Worm (Caenorhabditis elegans): ENCODE data around the gene sri-10.
"Not testable (repeated sequence)": the region's sequence is repeated elsewhere in the genome, so short reads cannot be mapped to it uniquely, and the experiment has no call there.

sri-10 gene

DNA sequence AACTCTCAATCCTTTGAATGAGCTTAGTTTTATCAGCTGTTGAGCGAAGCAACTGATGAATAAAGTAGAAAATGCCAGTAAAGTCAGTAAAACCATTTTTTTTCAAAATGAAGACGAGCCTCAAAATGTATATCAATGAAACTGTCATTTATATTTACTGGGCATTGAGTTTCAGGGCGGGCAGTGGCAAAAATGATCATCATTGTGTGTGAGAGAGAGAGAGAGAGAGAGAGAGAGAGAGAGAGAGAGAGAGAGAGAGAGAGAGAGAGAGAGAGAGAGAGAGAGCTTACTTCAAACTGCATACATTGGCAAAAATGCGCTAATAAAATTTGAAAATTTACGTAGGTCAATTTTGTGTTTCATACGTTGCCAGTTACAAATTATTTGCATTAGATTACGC lies 46.1 kb downstream of the sri-10 start, which contains the start of gene F11D11.3:
F11D11.3 (minus strand) TSS at position 101 of the 400 bp plus-strand sequence.
- TF ChIP-seq lim-6 (tag; optimal IDR thresholded peaks at IDR 0.05): no peak

DNA sequence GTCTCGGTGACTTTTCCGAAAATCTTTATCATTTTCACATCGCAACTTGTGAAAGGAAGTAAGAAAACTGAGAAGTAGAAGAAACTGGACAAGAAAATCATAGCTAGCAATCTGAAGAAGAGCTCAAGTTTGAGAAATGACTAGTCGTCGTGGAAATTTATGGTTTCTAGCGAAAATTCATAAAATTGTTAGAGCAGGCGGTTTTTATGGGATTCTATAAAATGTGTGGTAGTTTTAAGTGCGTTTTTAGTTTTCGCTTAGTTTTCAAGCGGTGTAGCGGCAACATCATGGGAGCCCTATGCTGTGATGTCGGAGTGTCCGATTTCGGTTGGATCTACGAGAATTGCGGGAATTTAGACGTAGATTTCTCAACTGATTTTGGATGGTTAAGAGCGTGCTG lies 52.0 kb downstream of the sri-10 start, which contains the start of gene clec-254:
clec-254 (minus strand) TSS at position 101 of the 400 bp plus-strand sequence.
- TF ChIP-seq che-1 (tag; optimal IDR thresholded peaks at IDR 0.05); ceh-45 (GFP tag; IDR thresholded peaks at IDR 0.05); lim-6 (tag; optimal IDR thresholded peaks at IDR 0.05): not testable (repeated sequence)

DNA sequence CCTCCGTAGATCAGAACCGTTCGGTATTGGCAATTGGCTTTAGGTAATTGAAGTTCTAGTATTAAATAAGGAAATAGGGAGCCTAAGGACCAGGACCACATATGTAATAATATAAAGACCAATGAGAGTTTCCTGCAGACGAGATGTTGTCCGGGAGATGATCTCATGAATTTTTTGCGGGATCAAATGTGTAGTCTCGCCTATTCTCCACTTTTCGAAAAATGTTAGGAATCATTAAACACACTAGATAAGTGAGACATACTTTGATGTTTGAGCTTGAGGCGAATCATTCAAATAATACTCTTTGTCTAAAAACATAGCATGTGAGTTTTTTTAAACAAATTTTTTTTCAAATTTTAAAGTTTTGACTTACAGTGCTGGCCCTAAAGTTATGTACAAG lies 53.3 kb downstream of the sri-10 start, which contains the start of gene F11D11.6:
F11D11.6 (minus strand) TSS at position 101 of the 400 bp plus-strand sequence.
- TF ChIP-seq pax-1 (tag; optimal IDR thresholded peaks at IDR 0.05): no peak
- no peak for TF ChIP-seq unc-86 (tag; optimal IDR thresholded peaks at IDR 0.05)
- TF ChIP-seq eyg-1 (tag; optimal IDR thresholded peaks at IDR 0.05): no peak
- no peak for TF ChIP-seq rnt-1 (tag; optimal IDR thresholded peaks at IDR 0.05)
- no peak for TF ChIP-seq sdc-2 (tag; optimal IDR thresholded peaks at IDR 0.05)
- no peak for TF ChIP-seq nfya-1 (tag; optimal IDR thresholded peaks at IDR 0.05)
- no peak for TF ChIP-seq nhr-232 (tag; optimal IDR thresholded peaks at IDR 0.05)
- TF ChIP-seq ets-4 (tag; optimal IDR thresholded peaks at IDR 0.05): no peak
- TF ChIP-seq ttx-3 (tag; optimal IDR thresholded peaks at IDR 0.05): no peak
- no peak for TF ChIP-seq dve-1 (tag; optimal IDR thresholded peaks at IDR 0.05)
- no peak for TF ChIP-seq F13H6.1 (tag; optimal IDR thresholded peaks at IDR 0.05)
- TF ChIP-seq ceh-48 (tag; optimal IDR thresholded peaks at IDR 0.05): no peak
- no peak for TF ChIP-seq zip-5 (tag; optimal IDR thresholded peaks at IDR 0.05)
- TF ChIP-seq dmd-4 (tag; optimal IDR thresholded peaks at IDR 0.05; ENCODE audit: borderline replicate concordance): no peak
- TF ChIP-seq fkh-10 (GFP tag; optimal IDR thresholded peaks at IDR 0.05): no peak
- no peak for TF ChIP-seq ceh-22 (tag; optimal IDR thresholded peaks at IDR 0.05)
- TF ChIP-seq madf-2 (tag; optimal IDR thresholded peaks at IDR 0.05): no peak
- TF ChIP-seq ceh-18 (tag; optimal IDR thresholded peaks at IDR 0.05): no peak
- no peak for TF ChIP-seq che-1 (tag; optimal IDR thresholded peaks at IDR 0.05)
- TF ChIP-seq tbx-7 (tag; optimal IDR thresholded peaks at IDR 0.05): no peak
